Worm (Caenorhabditis elegans) whole organism, midembryonic: Measurements from ENCODE around the gene tnc-2.

Experiments
- T22C8.4 ChIP-seq: fragments of 200-800 bp; sonication (Bioruptor generic); IDR thresholded peaks from 2 replicates; pipeline ENCODE4 v1.3.6; 2022; ENCODE audit warnings: missing genetic modification characterization, missing compliant biosample characterization
- cog-1 ChIP-seq: sonication (generic microtip); optimal IDR thresholded peaks from 2 replicates; lab custom pipeline; 2016; ENCODE audit warnings: missing genetic modification characterization, missing compliant biosample characterization
- flt-1 ChIP-seq: fragments of 200-800 bp; sonication (Bioruptor generic); IDR thresholded peaks from 2 replicates; pipeline ENCODE4 v1.3.6; 2022; ENCODE audit warnings: missing genetic modification characterization, missing compliant biosample characterization
- klf-2 ChIP-seq: fragments of 200-800 bp; sonication (Bioruptor generic); conservative IDR thresholded peaks from 2 replicates; pipeline ENCODE4 v1.3.6; 2022; ENCODE audit warnings: missing genetic modification reagents, missing genetic modification characterization, missing compliant biosample characterization
- med-1 ChIP-seq: sonication (generic microtip); optimal IDR thresholded peaks from 2 replicates; lab custom pipeline; 2017; ENCODE audit warnings: missing genetic modification characterization, mild to moderate bottlenecking, missing compliant biosample characterization, antibody characterized with exemption, missing genetic modification reagents; ENCODE audit not compliant: insufficient read depth
- ref-1 ChIP-seq: fragments of 200-800 bp; sonication (Bioruptor generic); conservative IDR thresholded peaks from 2 replicates; pipeline ENCODE4 v1.3.6; 2022; ENCODE audit warnings: missing genetic modification reagents, missing genetic modification characterization, missing compliant biosample characterization
- tab-1 ChIP-seq: fragments of 200-800 bp; sonication (Bioruptor generic); IDR thresholded peaks from 2 replicates; pipeline ENCODE4 v1.3.6; 2022; ENCODE audit warnings: missing genetic modification characterization, missing compliant biosample characterization
- ztf-23 ChIP-seq: fragments of 200-800 bp; sonication (Bioruptor generic); IDR thresholded peaks from 2 replicates; pipeline ENCODE4 v1.3.6; 2022; ENCODE audit warnings: missing genetic modification reagents, missing genetic modification characterization, missing compliant biosample characterization
- ztf-29 ChIP-seq: fragments of 200-800 bp; sonication (Bioruptor generic); IDR thresholded peaks from 2 replicates; pipeline ENCODE4 v1.3.6; 2022; ENCODE audit warnings: missing genetic modification reagents, missing genetic modification characterization, missing compliant biosample characterization

tnc-2 gene

DNA sequence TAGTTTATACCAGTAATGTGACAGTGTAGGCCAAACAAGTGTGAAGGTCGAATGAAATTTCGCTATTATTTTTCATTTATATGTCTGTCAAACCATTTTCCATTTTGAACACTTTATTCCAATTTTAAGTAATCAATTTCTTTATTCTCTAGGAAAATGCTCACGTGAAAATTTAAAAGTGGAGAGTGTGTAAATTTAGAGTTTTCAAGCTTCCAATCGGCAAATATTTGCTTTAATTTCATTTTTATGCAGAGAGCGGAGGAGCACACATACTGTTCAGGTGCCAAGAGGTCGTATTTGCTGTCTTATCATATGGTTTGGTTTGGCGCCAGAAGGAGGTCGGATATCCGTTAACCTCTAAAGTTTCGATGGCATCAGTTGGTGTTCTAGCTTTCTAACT is 19.8 kb upstream of the tnc-2 start:
- TF ChIP-seq tab-1 (GFP tag; lab: Robert Waterston, UW) (no peak), ref-1 (no peak), cog-1 (tag; lab: Kevin White, UChicago) (no peak), ztf-29 (GFP tag; lab: Robert Waterston, UW) (no peak), med-1 (GFP tag; lab: Kevin White, UChicago) (no peak), ztf-23 (GFP tag; lab: Robert Waterston, UW) (no peak), flt-1 (GFP tag; lab: Robert Waterston, UW) (no peak), klf-2 (GFP tag; lab: Robert Waterston, UW) (no peak), T22C8.4 (GFP tag; lab: Robert Waterston, UW) (no peak)

DNA sequence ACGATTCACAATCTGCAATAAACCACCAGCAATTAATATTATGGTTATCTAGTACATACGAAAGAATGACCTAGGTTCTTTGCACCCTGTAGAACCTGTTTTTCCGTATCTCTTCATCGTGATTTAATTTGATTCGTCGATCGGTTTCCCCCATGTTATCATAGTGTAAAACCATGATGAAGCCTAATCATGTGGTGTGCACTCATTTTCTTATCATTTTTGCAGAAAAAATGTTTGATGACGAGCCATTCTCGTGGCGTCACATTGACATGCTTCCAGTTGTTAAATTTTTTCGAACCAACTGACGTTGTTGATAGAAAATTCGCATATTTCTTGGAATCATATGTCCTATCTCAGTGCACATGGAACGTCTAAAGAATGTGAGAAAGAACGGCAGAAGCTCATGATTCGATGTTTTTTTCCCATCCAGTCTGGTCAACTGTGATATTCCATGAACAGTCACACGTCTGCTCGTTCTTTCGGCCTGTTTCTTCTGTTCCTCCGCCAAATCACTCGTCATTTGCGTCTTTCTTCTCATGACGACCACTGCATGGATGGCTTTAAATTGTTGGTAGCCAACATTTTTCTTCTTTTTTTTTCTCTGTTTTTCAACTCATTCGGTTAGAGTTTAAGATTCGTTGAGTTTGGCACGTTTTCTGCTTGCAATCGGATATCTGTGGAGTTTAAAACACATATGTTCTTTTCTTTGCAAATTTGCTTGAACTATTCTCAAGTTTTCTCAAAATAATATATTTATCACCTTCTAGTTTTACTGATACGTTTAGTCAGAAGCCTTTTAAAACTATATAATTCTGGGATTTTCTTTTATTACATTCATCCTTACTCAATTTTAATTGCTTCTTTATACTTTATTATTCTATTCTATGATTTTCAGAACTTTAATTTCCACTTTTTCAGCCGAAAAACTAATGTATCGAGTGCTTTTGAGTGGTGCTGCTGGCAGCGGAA is 19.0 kb upstream of the tnc-2 start, which contains the start of gene ZK673.2:
ZK673.2 (plus strand) TSS at position 919 of the 969 bp plus-strand sequence.
- TF ChIP-seq tab-1 (GFP tag; lab: Robert Waterston, UW) (no peak), ref-1 (no peak), T22C8.4 (GFP tag; lab: Robert Waterston, UW) (no peak), cog-1 (tag; lab: Kevin White, UChicago) (no peak), ztf-23 (GFP tag; lab: Robert Waterston, UW) (no peak), klf-2 (GFP tag; lab: Robert Waterston, UW) (no peak), flt-1 (GFP tag; lab: Robert Waterston, UW) (no peak), ztf-29 (GFP tag; lab: Robert Waterston, UW) (no peak), med-1 (GFP tag; lab: Kevin White, UChicago) (no peak)

DNA sequence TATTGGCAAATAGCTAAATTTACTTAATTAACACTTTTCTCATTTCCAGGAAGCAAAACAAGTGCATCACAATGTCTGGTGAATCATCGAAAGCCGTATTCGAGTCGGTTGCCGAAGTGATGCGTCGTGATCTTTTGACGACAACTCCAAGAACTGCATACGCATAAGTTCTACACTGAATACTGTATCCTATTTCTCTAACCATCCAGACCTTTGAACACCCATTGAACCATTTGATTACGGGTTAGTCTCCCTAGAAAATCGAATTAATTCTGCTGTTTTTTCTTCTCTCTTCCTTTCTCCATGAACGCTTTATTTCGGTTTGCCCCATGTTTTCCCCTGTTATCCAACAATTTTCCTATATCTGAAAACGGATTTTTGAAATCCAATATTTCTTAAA is 16.9 kb upstream of the tnc-2 start, which contains the start of gene lin-56:
lin-56 (plus strand) TSS at position 301 of the 400 bp plus-strand sequence.
- TF ChIP-seq T22C8.4 (GFP tag; lab: Robert Waterston, UW) (no peak), klf-2 (GFP tag; lab: Robert Waterston, UW) (no peak), cog-1 (tag; lab: Kevin White, UChicago) (no peak), tab-1 (GFP tag; lab: Robert Waterston, UW) (no peak), ztf-29 (GFP tag; lab: Robert Waterston, UW) (no peak), med-1 (GFP tag; lab: Kevin White, UChicago) (no peak), ref-1 (no peak), ztf-23 (GFP tag; lab: Robert Waterston, UW) (no peak), flt-1 (GFP tag; lab: Robert Waterston, UW) (no peak)

DNA sequence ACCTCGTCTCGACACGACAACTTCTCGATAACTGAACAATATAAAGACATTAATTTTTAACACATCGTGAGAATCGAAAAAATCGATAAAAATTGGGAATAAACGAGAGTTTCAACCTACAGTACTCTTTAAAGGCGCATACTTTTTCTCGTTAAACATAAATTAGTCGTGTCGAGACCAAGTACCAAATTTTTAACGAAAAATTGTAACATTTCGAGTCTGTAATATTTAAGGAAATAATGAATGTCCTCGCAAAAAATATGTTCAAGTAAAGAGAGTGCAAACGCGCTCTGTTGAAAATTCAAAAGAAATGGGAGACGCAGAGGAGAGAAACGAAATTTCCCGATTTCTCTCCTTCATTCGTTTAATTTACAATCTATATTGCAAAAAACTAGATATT is 16.3 kb upstream of the tnc-2 start:
- no peak for TF ChIP-seq ref-1
- TF ChIP-seq ztf-23 (GFP tag; lab: Robert Waterston, UW): no peak
- TF ChIP-seq flt-1 (GFP tag; lab: Robert Waterston, UW): no peak
- no peak for TF ChIP-seq cog-1 (tag; lab: Kevin White, UChicago)
- no peak for TF ChIP-seq ztf-29 (GFP tag; lab: Robert Waterston, UW)
- TF ChIP-seq med-1 (GFP tag; lab: Kevin White, UChicago): no peak
- TF ChIP-seq tab-1 (GFP tag; lab: Robert Waterston, UW): no peak
- TF ChIP-seq T22C8.4 (GFP tag; lab: Robert Waterston, UW): no peak
- no peak for TF ChIP-seq klf-2 (GFP tag; lab: Robert Waterston, UW)

DNA sequence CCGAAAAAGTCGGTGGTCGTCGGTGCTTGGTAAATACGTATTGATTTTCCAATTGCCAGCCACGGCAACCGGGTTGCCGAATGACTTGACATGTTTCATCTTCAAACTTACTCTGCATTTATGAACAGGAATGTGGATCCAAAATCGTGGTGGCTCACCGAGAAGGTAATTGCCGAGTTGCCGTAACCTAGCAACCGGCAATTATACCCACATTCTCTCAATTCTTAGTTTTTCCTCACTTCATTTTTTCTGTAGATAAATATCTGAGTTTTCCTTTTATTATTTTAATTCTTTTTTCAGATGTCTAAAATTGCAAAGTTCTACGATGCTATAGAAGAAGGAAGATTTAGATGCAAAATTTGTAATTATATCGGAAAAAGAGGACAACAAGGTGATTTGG is 14.0 kb upstream of the tnc-2 start, which contains the start of gene ZK673.4:
ZK673.4 (plus strand) TSS at position 301 of the 400 bp plus-strand sequence.
- TF ChIP-seq cog-1 (tag; lab: Kevin White, UChicago): no peak
- TF ChIP-seq ztf-29 (GFP tag; lab: Robert Waterston, UW): no peak
- TF ChIP-seq med-1 (GFP tag; lab: Kevin White, UChicago): no peak
- TF ChIP-seq klf-2 (GFP tag; lab: Robert Waterston, UW): no peak
- no peak for TF ChIP-seq T22C8.4 (GFP tag; lab: Robert Waterston, UW)
- TF ChIP-seq tab-1 (GFP tag; lab: Robert Waterston, UW): no peak
- TF ChIP-seq ref-1: no peak
- TF ChIP-seq flt-1 (GFP tag; lab: Robert Waterston, UW): no peak

DNA sequence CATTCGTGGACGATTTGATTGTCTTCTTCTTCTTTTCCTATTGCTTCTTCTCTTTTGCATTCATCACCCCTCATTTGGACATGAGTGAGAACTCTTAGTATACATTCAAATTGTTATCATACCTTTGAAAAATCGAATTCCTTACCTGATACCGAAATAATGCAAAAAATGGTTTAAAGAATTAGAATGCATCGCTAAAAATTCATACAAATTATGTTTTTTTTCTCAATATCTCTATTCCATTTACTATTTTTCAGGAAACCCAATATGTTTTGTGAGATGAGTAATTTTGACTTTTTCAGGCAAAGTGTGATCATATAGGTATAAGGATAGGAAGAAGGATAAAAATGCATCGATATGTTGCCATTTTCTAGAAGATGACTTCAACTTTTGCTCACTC is 9.7 kb upstream of the tnc-2 start, which contains the start of gene ZK673.11:
ZK673.11 (plus strand) TSS at position 301 of the 400 bp plus-strand sequence.
- TF ChIP-seq med-1 (GFP tag; lab: Kevin White, UChicago) (no peak), cog-1 (tag; lab: Kevin White, UChicago) (no peak), klf-2 (GFP tag; lab: Robert Waterston, UW) (no peak), T22C8.4 (GFP tag; lab: Robert Waterston, UW) (no peak), ztf-23 (GFP tag; lab: Robert Waterston, UW) (no peak), flt-1 (GFP tag; lab: Robert Waterston, UW) (no peak), tab-1 (GFP tag; lab: Robert Waterston, UW) (no peak), ref-1 (no peak), ztf-29 (GFP tag; lab: Robert Waterston, UW) (no peak)

DNA sequence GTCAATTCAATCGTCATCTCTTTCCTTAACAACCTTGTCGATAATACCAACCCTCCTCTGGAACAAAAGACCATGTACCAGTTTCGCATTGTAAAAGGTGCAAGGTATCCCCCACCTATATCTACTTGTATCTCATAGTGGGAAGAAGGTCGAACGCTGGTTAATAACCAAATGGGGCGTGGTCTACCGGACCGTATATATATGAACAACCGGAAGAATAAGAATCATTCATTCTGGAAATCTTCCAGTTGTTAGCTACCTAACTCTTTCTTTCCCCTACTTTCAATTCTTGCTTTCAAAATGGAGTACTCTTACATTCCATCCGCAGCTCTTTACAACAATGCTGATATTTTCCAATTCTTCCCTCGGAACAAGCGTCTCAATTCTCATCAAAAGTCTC is 5.4 kb upstream of the tnc-2 start, which contains the start of gene ZK673.5:
ZK673.5 (plus strand) TSS at position 301 of the 400 bp plus-strand sequence.
- TF ChIP-seq ztf-29 (GFP tag; lab: Robert Waterston, UW) (no peak), flt-1 (GFP tag; lab: Robert Waterston, UW) (no peak), tab-1 (GFP tag; lab: Robert Waterston, UW) (no peak), ztf-23 (GFP tag; lab: Robert Waterston, UW) (no peak), ref-1 (no peak)

DNA sequence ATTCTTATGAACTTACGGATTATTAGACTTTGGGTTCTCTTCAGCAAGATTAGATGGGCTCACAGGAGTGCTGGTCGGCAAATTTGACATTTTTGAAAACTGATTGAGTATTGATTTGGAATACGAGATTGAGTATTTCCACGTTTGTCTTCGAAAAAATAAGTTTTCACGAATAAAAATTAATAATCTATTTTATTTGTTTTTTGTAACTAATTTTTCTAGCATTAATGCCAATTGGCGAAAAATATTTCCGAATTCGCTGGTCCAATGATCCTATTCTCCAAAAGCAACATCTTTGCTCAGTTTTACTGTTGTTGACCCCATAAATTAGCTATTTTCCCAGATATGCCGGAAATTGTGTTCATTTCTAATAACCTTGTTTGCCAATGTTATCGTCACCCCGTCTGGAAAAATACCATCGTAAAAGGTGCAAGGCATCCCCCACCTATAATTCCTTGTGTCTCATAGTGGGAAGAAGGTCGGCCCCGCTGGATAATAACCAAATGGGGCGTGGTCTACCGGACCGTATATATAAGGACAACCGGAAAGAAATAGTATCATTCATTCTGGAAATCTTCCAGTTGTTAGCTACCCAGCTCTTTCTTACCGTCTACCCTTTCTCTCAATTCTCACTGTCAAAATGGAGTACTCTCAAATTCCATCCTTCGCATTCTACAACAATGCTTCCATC is 2.3 kb upstream of the tnc-2 start, which contains the start of the genes ZK673.6 and sdz-37:
ZK673.6 (minus strand) TSS at position 101 of the 691 bp plus-strand sequence.
sdz-37 (plus strand) TSS at position 641 of the 691 bp plus-strand sequence.
- no peak for TF ChIP-seq cog-1 (tag; lab: Kevin White, UChicago)
- no peak for TF ChIP-seq ztf-29 (GFP tag; lab: Robert Waterston, UW)
- no peak for TF ChIP-seq klf-2 (GFP tag; lab: Robert Waterston, UW)
- no peak for TF ChIP-seq flt-1 (GFP tag; lab: Robert Waterston, UW)
- TF ChIP-seq ref-1: no peak
- TF ChIP-seq tab-1 (GFP tag; lab: Robert Waterston, UW): no peak
